Fruit fly (Drosophila melanogaster): ENCODE measurements around the gene ab.

ab gene

DNA sequence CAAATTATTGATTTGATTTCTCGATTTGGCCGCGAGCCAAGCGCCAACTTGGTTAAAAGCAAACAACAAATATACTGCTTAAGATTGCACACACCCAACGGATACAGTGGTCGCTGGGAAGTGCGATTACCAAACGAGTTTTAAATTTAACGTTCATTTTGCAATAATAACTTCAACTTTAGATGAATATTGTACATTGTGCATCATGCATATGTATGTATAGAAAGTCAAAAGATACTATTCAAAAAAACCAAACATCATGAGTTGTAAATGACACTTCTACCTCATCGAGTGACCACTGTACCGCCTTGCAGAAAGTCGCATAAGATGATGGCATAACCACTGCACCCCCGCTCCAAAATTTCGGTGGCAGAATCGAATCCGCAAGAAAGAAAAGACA, 10.3 kb downstream of the ab start:
- TF ChIP-seq usp (GFP tag; optimal IDR thresholded peaks at IDR 0.05) (no peak), jim (GFP tag; optimal IDR thresholded peaks at IDR 0.05) (no peak), CG9705 (GFP tag; optimal IDR thresholded peaks at IDR 0.05) (no peak), psq (GFP tag; optimal IDR thresholded peaks at IDR 0.05) (peak; percentile 3), CrebA (GFP tag; optimal IDR thresholded peaks at IDR 0.05; ENCODE audit: borderline replicate concordance) (no peak), br (GFP tag; optimal IDR thresholded peaks at IDR 0.05) (peak; percentile 38), Abd-B (GFP tag; optimal IDR thresholded peaks at IDR 0.05) (no peak), Jra (GFP tag; optimal IDR thresholded peaks at IDR 0.05) (no peak), Hnf4 (GFP tag; optimal IDR thresholded peaks at IDR 0.05) (no peak), OdsH (GFP tag; optimal IDR thresholded peaks at IDR 0.05) (peak; percentile 2), ey (GFP tag; optimal IDR thresholded peaks at IDR 0.05) (peak; percentile 58), h (GFP tag; optimal IDR thresholded peaks at IDR 0.05) (peak; percentile 1), sv (GFP tag; optimal IDR thresholded peaks at IDR 0.05) (no peak), foxo (GFP tag; optimal IDR thresholded peaks at IDR 0.05) (peak in 1 of 2 experiments; percentile 69), CG32264 (GFP tag; optimal IDR thresholded peaks at IDR 0.05) (no peak), rgr (GFP tag; optimal IDR thresholded peaks at IDR 0.05) (peak; percentile 32), Dif (GFP tag; optimal IDR thresholded peaks at IDR 0.05; ENCODE audit: partially characterized antibody) (no peak), Hr83 (GFP tag; optimal IDR thresholded peaks at IDR 0.05; ENCODE audit: poor library complexity, severe bottlenecking) (no peak), Vsx2 (GFP tag; optimal IDR thresholded peaks at IDR 0.05; ENCODE audit: partially characterized antibody) (no peak), dmrt93B (GFP tag; optimal IDR thresholded peaks at IDR 0.05) (no peak), Dfd (GFP tag; optimal IDR thresholded peaks at IDR 0.05) (no peak), dsf (GFP tag; optimal IDR thresholded peaks at IDR 0.05; ENCODE audit: borderline replicate concordance) (no peak), woc (GFP tag; optimal IDR thresholded peaks at IDR 0.05) (peak; percentile 49), brk (GFP tag; optimal IDR thresholded peaks at IDR 0.05) (no peak), pan (optimal IDR thresholded peaks at IDR 0.05) (no peak), Mio (GFP tag; optimal IDR thresholded peaks at IDR 0.05) (no peak), fru (GFP tag; optimal IDR thresholded peaks at IDR 0.05) (peak; percentile 63), tai (GFP tag; optimal IDR thresholded peaks at IDR 0.05) (no peak), Hr78 (GFP tag; optimal IDR thresholded peaks at IDR 0.05) (no peak), Rel (GFP tag; optimal IDR thresholded peaks at IDR 0.05) (no peak), Rel (tag; optimal IDR thresholded peaks at IDR 0.05) (no peak), Myc (optimal IDR thresholded peaks at IDR 0.05) (no peak), sage (GFP tag; optimal IDR thresholded peaks at IDR 0.05) (no peak), N (GFP tag; optimal IDR thresholded peaks at IDR 0.05) (no peak), GATAd (GFP tag; optimal IDR thresholded peaks at IDR 0.05) (no peak), lola (GFP tag; optimal IDR thresholded peaks at IDR 0.05) (no peak), Sp1 (GFP tag; optimal IDR thresholded peaks at IDR 0.05) (peak; percentile 36), HLH106 (tag; optimal IDR thresholded peaks at IDR 0.05) (peak; percentile 55), dl (GFP tag; optimal IDR thresholded peaks at IDR 0.05; ENCODE audit: insufficient read depth in 1 of 2, partially characterized antibody in 2 of 2) (no peak)

dm6 chr2L:11221296-11221698, 10.8 kb downstream of the ab start:
- TF ChIP-seq sage (GFP tag; optimal IDR thresholded peaks at IDR 0.05) (no peak), dmrt93B (GFP tag; optimal IDR thresholded peaks at IDR 0.05) (no peak), woc (GFP tag; optimal IDR thresholded peaks at IDR 0.05) (peak; percentile 5), h (GFP tag; optimal IDR thresholded peaks at IDR 0.05) (no peak), psq (GFP tag; optimal IDR thresholded peaks at IDR 0.05) (no peak), Hnf4 (GFP tag; optimal IDR thresholded peaks at IDR 0.05) (no peak), dsf (GFP tag; optimal IDR thresholded peaks at IDR 0.05; ENCODE audit: borderline replicate concordance) (no peak), Hr83 (GFP tag; optimal IDR thresholded peaks at IDR 0.05; ENCODE audit: poor library complexity, severe bottlenecking) (peak; percentile 15), Rel (GFP tag; optimal IDR thresholded peaks at IDR 0.05) (no peak), Rel (tag; optimal IDR thresholded peaks at IDR 0.05) (no peak), Abd-B (GFP tag; optimal IDR thresholded peaks at IDR 0.05) (no peak), Dfd (GFP tag; optimal IDR thresholded peaks at IDR 0.05) (no peak), HLH106 (tag; optimal IDR thresholded peaks at IDR 0.05) (no peak), Mio (GFP tag; optimal IDR thresholded peaks at IDR 0.05) (no peak), CG9705 (GFP tag; optimal IDR thresholded peaks at IDR 0.05) (no peak), N (GFP tag; optimal IDR thresholded peaks at IDR 0.05) (no peak), brk (GFP tag; optimal IDR thresholded peaks at IDR 0.05) (no peak), Vsx2 (GFP tag; optimal IDR thresholded peaks at IDR 0.05; ENCODE audit: partially characterized antibody) (no peak), dl (GFP tag; optimal IDR thresholded peaks at IDR 0.05; ENCODE audit: insufficient read depth in 1 of 2, partially characterized antibody in 2 of 2) (no peak), Dif (GFP tag; optimal IDR thresholded peaks at IDR 0.05; ENCODE audit: partially characterized antibody) (peak; percentile 53)
